Worm (Caenorhabditis elegans): ENCODE measurements around the gene Y4C6B.2.
"Not testable (repeated sequence)": the region's sequence is repeated elsewhere in the genome, so short reads cannot be mapped to it uniquely, and the experiment has no call there.

DNA sequence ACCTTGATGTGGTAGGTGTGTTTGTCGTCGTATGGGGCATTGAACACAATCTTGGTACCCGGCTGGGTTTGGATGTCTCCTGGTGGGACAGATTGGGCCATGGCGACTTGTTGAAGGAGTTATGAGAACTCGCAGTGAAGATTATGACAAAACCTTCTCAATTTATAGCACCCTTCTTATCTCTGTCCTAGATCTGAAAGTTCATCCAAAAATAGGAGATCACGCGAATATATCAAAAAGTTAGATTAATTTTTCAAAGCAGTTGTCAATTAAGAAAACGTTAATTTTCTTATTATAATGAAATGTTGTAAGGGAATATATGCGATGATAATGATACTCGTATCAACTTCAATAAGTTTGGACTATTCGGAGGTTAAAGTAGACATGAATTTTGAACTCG lies 44.1 kb upstream of the Y4C6B.2 start, which contains the start of gene msp-51:
- TF ChIP-seq T22C8.4 (GFP tag; IDR thresholded peaks at IDR 0.05); ref-1 (GFP tag; conservative IDR thresholded peaks at IDR 0.05); med-1 (GFP tag; optimal IDR thresholded peaks at IDR 0.05; ENCODE audit: insufficient read depth); cog-1 (tag; optimal IDR thresholded peaks at IDR 0.05); ztf-23 (GFP tag; IDR thresholded peaks at IDR 0.05); tab-1 (GFP tag; IDR thresholded peaks at IDR 0.05); flt-1 (GFP tag; IDR thresholded peaks at IDR 0.05); ztf-29 (GFP tag; IDR thresholded peaks at IDR 0.05); klf-2 (GFP tag; conservative IDR thresholded peaks at IDR 0.05): not testable (repeated sequence)

Data from whole organism, midembryonic.